Fruit fly (Drosophila melanogaster): ENCODE measurements around the gene CG46457.

The CG46457 gene

DNA sequence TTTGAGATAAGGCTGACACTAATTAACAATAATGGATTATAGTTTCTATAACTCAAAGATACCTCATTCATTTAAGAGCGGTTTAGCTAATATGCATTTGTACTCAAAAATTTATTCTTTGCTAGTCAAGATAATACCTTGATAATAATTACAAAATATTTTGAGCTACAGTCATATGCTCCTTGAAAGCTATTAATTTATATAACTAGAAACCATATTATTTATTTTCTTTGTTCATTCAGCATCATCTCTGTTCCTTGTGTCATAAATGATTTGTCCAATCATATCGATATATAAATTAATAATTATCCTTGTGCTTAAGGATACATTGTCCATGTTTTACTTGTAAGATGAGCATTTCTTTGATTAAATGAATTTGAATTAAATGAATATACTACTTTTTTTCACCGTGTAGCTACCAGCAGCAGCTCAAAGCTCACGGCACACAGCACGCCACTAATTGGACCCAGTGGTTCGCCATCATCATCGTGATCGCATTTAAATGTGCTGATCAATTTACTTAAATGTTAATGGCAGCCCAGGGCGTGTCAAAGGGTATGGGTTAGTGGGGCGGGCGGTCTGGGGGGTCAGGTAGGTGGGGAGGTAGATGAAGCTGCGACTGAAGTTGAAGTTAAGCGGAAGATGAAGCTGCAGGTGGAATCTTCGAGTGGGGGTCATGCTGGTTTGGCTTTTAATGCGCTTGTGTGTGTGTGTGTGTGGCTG, 24.2 kb upstream of the CG46457 start (continued):
- TF ChIP-seq Sry-β (GFP tag; optimal IDR thresholded peaks at IDR 0.05) (no peak), nmo (GFP tag; optimal IDR thresholded peaks at IDR 0.05) (peak; percentile 42), az2 (GFP tag; optimal IDR thresholded peaks at IDR 0.05) (peak; percentile 8), CG30403 (GFP tag; optimal IDR thresholded peaks at IDR 0.05) (peak; percentile 26), gem (tag; optimal IDR thresholded peaks at IDR 0.05) (peak; percentile 53), jing (GFP tag; optimal IDR thresholded peaks at IDR 0.05) (no peak), usp (GFP tag; optimal IDR thresholded peaks at IDR 0.05) (no peak), Blimp-1 (GFP tag; optimal IDR thresholded peaks at IDR 0.05) (peak; percentile 33), sens (GFP tag) (peak; percentile 76), fd96Cb (tag; optimal IDR thresholded peaks at IDR 0.05) (peak; percentile 38), salm (tag; optimal IDR thresholded peaks at IDR 0.05) (no peak), amos (GFP tag; IDR thresholded peaks at IDR 0.05; ENCODE audit: partially characterized antibody) (no peak), YL-1 (GFP tag; optimal IDR thresholded peaks at IDR 0.05) (no peak), D19A (tag; optimal IDR thresholded peaks at IDR 0.05) (peak; percentile 17), abd-A (tag; optimal IDR thresholded peaks at IDR 0.05) (peak; percentile 53), ATbp (GFP tag; optimal IDR thresholded peaks at IDR 0.05) (peak; percentile 17), CG7786 (GFP tag; optimal IDR thresholded peaks at IDR 0.05) (no peak), Ptx1 (GFP tag; IDR thresholded peaks at IDR 0.05) (peak; percentile 23; the same call in 1 of the 2 replicates), D (optimal IDR thresholded peaks at IDR 0.05) (no peak), D (GFP tag; optimal IDR thresholded peaks at IDR 0.05) (peak; percentile 3), Ada2b (GFP tag; IDR thresholded peaks at IDR 0.05) (no peak), CG9817 (tag; optimal IDR thresholded peaks at IDR 0.05) (no peak), CG13424 (tag; optimal IDR thresholded peaks at IDR 0.05) (peak; percentile 19), CG11398 (GFP tag; optimal IDR thresholded peaks at IDR 0.05) (no peak), CG17568 (GFP tag; optimal IDR thresholded peaks at IDR 0.05) (no peak), Sox100B (GFP tag; optimal IDR thresholded peaks at IDR 0.05) (peak; percentile 52), CG9437 (GFP tag; optimal IDR thresholded peaks at IDR 0.05) (peak; percentile 41), Oli (tag; optimal IDR thresholded peaks at IDR 0.05) (peak; percentile 46), Optix (GFP tag; IDR thresholded peaks at IDR 0.05) (0 out of 3 replicates have a peak, but pooled peaks have one; percentile 13), CG8924 (tag; optimal IDR thresholded peaks at IDR 0.05) (no peak), eve (GFP tag; optimal IDR thresholded peaks at IDR 0.05) (no peak), CG17359 (tag; optimal IDR thresholded peaks at IDR 0.05) (peak; percentile 37), CG11504 (tag; optimal IDR thresholded peaks at IDR 0.05) (peak; percentile 66), CG16815 (GFP tag; optimal IDR thresholded peaks at IDR 0.05) (no peak), NfI (GFP tag; optimal IDR thresholded peaks at IDR 0.05) (no peak), Chrac-16 (GFP tag; optimal IDR thresholded peaks at IDR 0.05) (no peak), CG10979 (tag; optimal IDR thresholded peaks at IDR 0.05) (peak; percentile 42), kni (GFP tag; optimal IDR thresholded peaks at IDR 0.05) (peak; percentile 37)

DNA sequence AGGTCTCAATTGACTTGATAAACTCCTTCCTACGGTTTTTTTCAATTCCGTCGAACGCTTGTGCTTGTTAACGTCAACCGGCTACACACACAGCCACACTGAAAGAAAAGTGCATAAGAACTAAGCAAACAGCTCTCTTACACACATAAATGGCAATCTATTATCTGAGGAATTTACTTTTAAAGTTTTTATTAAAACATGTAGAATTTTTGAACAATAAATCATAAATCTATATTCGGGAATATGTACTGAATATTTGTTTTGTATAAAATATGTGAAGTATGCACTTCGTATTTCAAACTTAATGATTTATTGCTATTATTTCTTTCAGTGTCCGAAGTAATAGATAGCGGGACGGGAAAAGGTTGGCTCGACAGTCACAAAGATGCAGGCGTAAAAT, 20.4 kb upstream of the CG46457 start:
- no peak for TF ChIP-seq CG13775 (GFP tag; optimal IDR thresholded peaks at IDR 0.05)
- TF ChIP-seq B-H1 (GFP tag; IDR thresholded peaks at IDR 0.05), result no peak
- peak; percentile 37 for TF ChIP-seq CG2875 (GFP tag; optimal IDR thresholded peaks at IDR 0.05)
- peak; percentile 40 for TF ChIP-seq ATbp (GFP tag; optimal IDR thresholded peaks at IDR 0.05)
- no peak for TF ChIP-seq Nf-YA (GFP tag; IDR thresholded peaks at IDR 0.05)
- no peak for TF ChIP-seq CG3995 (GFP tag; optimal IDR thresholded peaks at IDR 0.05)
- TF ChIP-seq hb (GFP tag; IDR thresholded peaks at IDR 0.05; ENCODE audit: partially characterized antibody), result no peak
- no peak for TF ChIP-seq CG10543 (GFP tag; optimal IDR thresholded peaks at IDR 0.05)
- peak; percentile 35 for TF ChIP-seq Hr3 (GFP tag; optimal IDR thresholded peaks at IDR 0.05)
- no peak for TF ChIP-seq emc (GFP tag; optimal IDR thresholded peaks at IDR 0.05)
- TF ChIP-seq CG15269 (tag; optimal IDR thresholded peaks at IDR 0.05), result peak; percentile 49
- TF ChIP-seq az2 (GFP tag; optimal IDR thresholded peaks at IDR 0.05), result peak; percentile 55
- TF ChIP-seq shn (GFP tag; optimal IDR thresholded peaks at IDR 0.05), result no peak
- TF ChIP-seq CG31441 (GFP tag; IDR thresholded peaks at IDR 0.05), result peak; percentile 53; the same call in 1 of the 2 replicates
- TF ChIP-seq Chrac-16 (GFP tag; optimal IDR thresholded peaks at IDR 0.05), result no peak
- peak; percentile 56 for TF ChIP-seq CG1603 (tag; optimal IDR thresholded peaks at IDR 0.05)

Measured in whole organism, embryonic.